Fruit fly (Drosophila melanogaster) whole organism, adult: ENCODE results near the gene CG34132.

Experiments used
- CG11617 ChIP-seq: fragments of 200-800 bp; sonication (Bioruptor generic); optimal IDR thresholded peaks from 2 replicates; lab custom pipeline; 2017; ENCODE audit warnings: mild to moderate bottlenecking, missing biosample characterization, missing genetic modification reagents, missing genetic modification characterization
- CG12768 ChIP-seq: fragments of 200-800 bp; sonication (Bioruptor generic); optimal IDR thresholded peaks from 2 replicates; lab custom pipeline; 2017; ENCODE audit warnings: missing biosample characterization, missing genetic modification characterization, mild to moderate bottlenecking, moderate library complexity, missing genetic modification reagents
- CG14711 ChIP-seq: fragments of 200-800 bp; sonication (Bioruptor generic); optimal IDR thresholded peaks from 2 replicates; lab custom pipeline; 2018; ENCODE audit warnings: missing biosample characterization, mild to moderate bottlenecking, missing genetic modification characterization, moderate library complexity
- CG1620 ChIP-seq: fragments of 200-800 bp; sonication (Bioruptor generic); optimal IDR thresholded peaks from 2 replicates; lab custom pipeline; 2016; ENCODE audit warnings: missing biosample characterization, missing genetic modification characterization
- CG33017 ChIP-seq: fragments of 200-800 bp; sonication (Bioruptor generic); optimal IDR thresholded peaks from 2 replicates; lab custom pipeline; 2018; ENCODE audit warnings: missing biosample characterization, mild to moderate bottlenecking, missing genetic modification characterization, moderate library complexity
- CG5204 ChIP-seq: fragments of 200-800 bp; sonication (Bioruptor generic); optimal IDR thresholded peaks from 2 replicates; lab custom pipeline; 2016; ENCODE audit warnings: missing biosample characterization, missing genetic modification characterization
- CG7045 ChIP-seq: fragments of 200-800 bp; sonication (Bioruptor generic); optimal IDR thresholded peaks from 2 replicates; lab custom pipeline; 2017; ENCODE audit warnings: missing biosample characterization, mild to moderate bottlenecking, missing genetic modification characterization
- CG7101 ChIP-seq: fragments of 200-800 bp; sonication (Bioruptor generic); optimal IDR thresholded peaks from 2 replicates; lab custom pipeline; 2018; ENCODE audit warnings: missing biosample characterization, mild to moderate bottlenecking, missing genetic modification characterization, moderate library complexity
- Clk ChIP-seq: fragments of 200-800 bp; sonication (Bioruptor generic); optimal IDR thresholded peaks from 2 replicates; lab custom pipeline; 2017; ENCODE audit warnings: missing biosample characterization, missing genetic modification characterization
- Crg-1 ChIP-seq: fragments of 200-800 bp; sonication (Bioruptor generic); optimal IDR thresholded peaks from 2 replicates; lab custom pipeline; 2016; ENCODE audit warnings: missing biosample characterization, missing genetic modification characterization
- Hr96 ChIP-seq: fragments of 200-800 bp; sonication (Bioruptor generic); optimal IDR thresholded peaks from 2 replicates; lab custom pipeline; 2016; ENCODE audit warnings: missing biosample characterization, missing genetic modification characterization
- Mnt ChIP-seq: fragments of 200-800 bp; sonication (Bioruptor generic); optimal IDR thresholded peaks from 2 replicates; lab custom pipeline; 2016; ENCODE audit warnings: missing biosample characterization, mild to moderate bottlenecking, missing genetic modification characterization
- bab1 ChIP-seq: fragments of 200-800 bp; sonication (Bioruptor generic); optimal IDR thresholded peaks from 3 replicates; lab custom pipeline; 2019; ENCODE audit warnings: missing biosample characterization, mild to moderate bottlenecking, missing genetic modification characterization, moderate library complexity
- cic ChIP-seq: fragments of 200-800 bp; sonication (Bioruptor generic); optimal IDR thresholded peaks from 2 replicates; lab custom pipeline; 2017; ENCODE audit warnings: missing biosample characterization, mild to moderate bottlenecking, missing genetic modification characterization, moderate library complexity
- cnc ChIP-seq, 2 experiments: fragments of >200 bp; optimal IDR thresholded peaks; 2 replicates each; lab custom pipeline; 2017
- kay ChIP-seq: fragments of 200-800 bp; sonication (Bioruptor generic); peaks from one replicate; lab custom pipeline; 2016; ENCODE audit warnings: missing biosample characterization, missing genetic modification characterization, borderline replicate concordance
- ovo ChIP-seq: fragments of 200-800 bp; sonication (Bioruptor generic); optimal IDR thresholded peaks from 2 replicates; lab custom pipeline; 2016; ENCODE audit warnings: missing biosample characterization, missing genetic modification characterization
- pad ChIP-seq: fragments of 200-800 bp; sonication (Bioruptor generic); optimal IDR thresholded peaks from 3 replicates; lab custom pipeline; 2017; ENCODE audit warnings: missing biosample characterization, missing genetic modification characterization, mild to moderate bottlenecking, moderate library complexity, missing genetic modification reagents
- tj ChIP-seq: fragments of 200-800 bp; sonication (Bioruptor generic); optimal IDR thresholded peaks from 3 replicates; lab custom pipeline; 2017; ENCODE audit warnings: missing biosample characterization, mild to moderate bottlenecking, missing genetic modification characterization, moderate library complexity
- toe ChIP-seq: fragments of 200-800 bp; sonication (Bioruptor generic); optimal IDR thresholded peaks from 2 replicates; lab custom pipeline; 2016; ENCODE audit warnings: missing biosample characterization, missing genetic modification characterization

The CG34132 gene

dm6 chr2L:7926288-7927061 is 41.2 kb downstream of the CG34132 start:
- TF ChIP-seq bab1 (GFP tag; lab: Kevin White, UChicago) (no peak), CG14711 (peak; percentile 17), CG7101 (tag; lab: Kevin White, UChicago) (peak; percentile 6), Crg-1 (GFP tag; lab: Kevin White, UChicago) (no peak), kay (GFP tag; lab: Kevin White, UChicago) (peak; percentile 97), CG11617 (peak; percentile 59), ovo (GFP tag; lab: Kevin White, UChicago) (no peak), cic (GFP tag; lab: Kevin White, UChicago) (peak; percentile 81), Mnt (GFP tag; lab: Kevin White, UChicago) (peak; percentile 15), pad (GFP tag; lab: Kevin White, UChicago) (no peak), tj (GFP tag; lab: Kevin White, UChicago) (peak; percentile 40), CG5204 (GFP tag; lab: Kevin White, UChicago) (peak; percentile 51), CG33017 (tag; lab: Kevin White, UChicago) (peak; percentile 63), cnc (optimal IDR thresholded peaks at IDR 0.05; lab: Kevin White, UChicago) (no peak), Clk (GFP tag; lab: Kevin White, UChicago) (no peak), Hr96 (peak; percentile 69), CG7045 (GFP tag; lab: Kevin White, UChicago) (peak; percentile 75), CG1620 (GFP tag; lab: Kevin White, UChicago) (no peak), CG12768 (GFP tag; lab: Kevin White, UChicago) (peak; percentile 91), toe (peak; percentile 62)

dm6 chr2L:7930737-7931136 is 45.4 kb downstream of the CG34132 start:
- TF ChIP-seq CG12768 (GFP tag; lab: Kevin White, UChicago), result no peak
- TF ChIP-seq Mnt (GFP tag; lab: Kevin White, UChicago), result no peak
- no peak for TF ChIP-seq ovo (GFP tag; lab: Kevin White, UChicago)
- TF ChIP-seq cnc (optimal IDR thresholded peaks at IDR 0.05; lab: Kevin White, UChicago), result no peak
- TF ChIP-seq CG7101 (tag; lab: Kevin White, UChicago), result no peak
- no peak for TF ChIP-seq Hr96
- no peak for TF ChIP-seq Clk (GFP tag; lab: Kevin White, UChicago)
- no peak for TF ChIP-seq kay (GFP tag; lab: Kevin White, UChicago)
- TF ChIP-seq CG33017 (tag; lab: Kevin White, UChicago), result no peak
- no peak for TF ChIP-seq pad (GFP tag; lab: Kevin White, UChicago)

- TF ChIP-seq CG14711 (no peak), bab1 (GFP tag; lab: Kevin White, UChicago) (no peak), Mnt (GFP tag; lab: Kevin White, UChicago) (no peak), cic (GFP tag; lab: Kevin White, UChicago) (no peak), Hr96 (no peak), Clk (GFP tag; lab: Kevin White, UChicago) (no peak), CG5204 (GFP tag; lab: Kevin White, UChicago) (no peak), CG33017 (tag; lab: Kevin White, UChicago) (no peak), Crg-1 (GFP tag; lab: Kevin White, UChicago) (no peak), toe (no peak), cnc (optimal IDR thresholded peaks at IDR 0.05; lab: Kevin White, UChicago) (no peak), CG7045 (GFP tag; lab: Kevin White, UChicago) (no peak), CG12768 (GFP tag; lab: Kevin White, UChicago) (no peak), kay (GFP tag; lab: Kevin White, UChicago) (no peak), ovo (GFP tag; lab: Kevin White, UChicago) (no peak), tj (GFP tag; lab: Kevin White, UChicago) (no peak), pad (GFP tag; lab: Kevin White, UChicago) (no peak), CG7101 (tag; lab: Kevin White, UChicago) (no peak)
Measured at dm6 chr2L:7931218-7931617, 45.9 kb downstream of the CG34132 start.

- TF ChIP-seq CG7101 (tag; lab: Kevin White, UChicago), result peak; percentile 39
- TF ChIP-seq kay (GFP tag; lab: Kevin White, UChicago), result peak; percentile 49
- no peak for TF ChIP-seq ovo (GFP tag; lab: Kevin White, UChicago)
- TF ChIP-seq Mnt (GFP tag; lab: Kevin White, UChicago), result no peak
- peak; percentile 53 for TF ChIP-seq CG14711
- TF ChIP-seq CG5204 (GFP tag; lab: Kevin White, UChicago), result peak; percentile 59
- peak; percentile 70 for TF ChIP-seq CG7045 (GFP tag; lab: Kevin White, UChicago)
- TF ChIP-seq CG12768 (GFP tag; lab: Kevin White, UChicago), result peak; percentile 40
Measured at dm6 chr2L:7932091-7932769, 46.9 kb downstream of the CG34132 start.

- TF ChIP-seq CG33017 (tag; lab: Kevin White, UChicago) (no peak), Hr96 (no peak), cnc (optimal IDR thresholded peaks at IDR 0.05; lab: Kevin White, UChicago) (no peak), Clk (GFP tag; lab: Kevin White, UChicago) (no peak), ovo (GFP tag; lab: Kevin White, UChicago) (no peak), Mnt (GFP tag; lab: Kevin White, UChicago) (no peak), CG1620 (GFP tag; lab: Kevin White, UChicago) (no peak), tj (GFP tag; lab: Kevin White, UChicago) (no peak), CG7101 (tag; lab: Kevin White, UChicago) (no peak), cic (GFP tag; lab: Kevin White, UChicago) (no peak), CG11617 (no peak)
Measured at dm6 chr2L:7933186-7933585, 47.9 kb downstream of the CG34132 start.
